Fruit fly (Drosophila melanogaster): Measurements from ENCODE around the gene CG13004.
A peak's percentile ranks its signal among the peaks of the same experiment; 100 is the strongest.

The CG13004 gene

dm6 chrX:16848978-16849377, 13.7 kb upstream of the CG13004 start (continued):
- TF ChIP-seq sisA (GFP tag; IDR thresholded peaks at IDR 0.05) (peak; percentile 41), eve (GFP tag; optimal IDR thresholded peaks at IDR 0.05) (no peak), Meics (GFP tag; optimal IDR thresholded peaks at IDR 0.05) (no peak), pan (optimal IDR thresholded peaks at IDR 0.05) (no peak), pan (GFP tag; optimal IDR thresholded peaks at IDR 0.05 in 1 of 2, IDR thresholded peaks at IDR 0.05 in 1 of 2) (peak in 1 of 2 experiments; percentile 8), CG3847 (GFP tag; IDR thresholded peaks at IDR 0.05) (no peak), Dfd (GFP tag; optimal IDR thresholded peaks at IDR 0.05) (no peak), CG6765 (GFP tag; optimal IDR thresholded peaks at IDR 0.05) (no peak), BtbVII (GFP tag; optimal IDR thresholded peaks at IDR 0.05) (no peak), HmgZ (tag; optimal IDR thresholded peaks at IDR 0.05) (no peak), CG9797 (GFP tag; optimal IDR thresholded peaks at IDR 0.05) (no peak), CG6175 (GFP tag; IDR thresholded peaks at IDR 0.05) (no peak), CG6254 (GFP tag; optimal IDR thresholded peaks at IDR 0.05) (peak; percentile 18), CG2199 (GFP tag; IDR thresholded peaks at IDR 0.05) (no peak), CG2129 (GFP tag; IDR thresholded peaks at IDR 0.05; ENCODE audit: partially characterized antibody) (no peak), Dll (GFP tag; IDR thresholded peaks at IDR 0.05; ENCODE audit: partially characterized antibody) (no peak), HLH4C (GFP tag; IDR thresholded peaks at IDR 0.05; ENCODE audit: partially characterized antibody) (no peak), cwo (GFP tag; optimal IDR thresholded peaks at IDR 0.05) (no peak), schlank (tag; optimal IDR thresholded peaks at IDR 0.05) (no peak), CG11456 (GFP tag; IDR thresholded peaks at IDR 0.05) (no peak), zfh1 (GFP tag; IDR thresholded peaks at IDR 0.05) (0 out of 3 replicates have a peak, but pooled peaks have one; percentile 49), HLH3B (GFP tag; IDR thresholded peaks at IDR 0.05) (peak; percentile 54), CG4617 (GFP tag; optimal IDR thresholded peaks at IDR 0.05; ENCODE audit: borderline replicate concordance) (no peak), tx (GFP tag; optimal IDR thresholded peaks at IDR 0.05) (no peak), Oli (tag; optimal IDR thresholded peaks at IDR 0.05) (no peak), CG12236 (GFP tag; optimal IDR thresholded peaks at IDR 0.05) (no peak), CG9876 (GFP tag; optimal IDR thresholded peaks at IDR 0.05) (no peak), Sox100B (GFP tag; optimal IDR thresholded peaks at IDR 0.05) (peak; percentile 7), tap (tag; optimal IDR thresholded peaks at IDR 0.05) (no peak), CG8089 (GFP tag; optimal IDR thresholded peaks at IDR 0.05) (no peak), Hey (tag; optimal IDR thresholded peaks at IDR 0.05) (no peak), D (optimal IDR thresholded peaks at IDR 0.05) (no peak), D (GFP tag; optimal IDR thresholded peaks at IDR 0.05) (peak; percentile 5), CG32767 (GFP tag; IDR thresholded peaks at IDR 0.05) (no peak), CG6272 (GFP tag; IDR thresholded peaks at IDR 0.05) (no peak), B-H2 (GFP tag; optimal IDR thresholded peaks at IDR 0.05) (no peak), CG15073 (GFP tag; optimal IDR thresholded peaks at IDR 0.05) (no peak), Lhr (GFP tag; optimal IDR thresholded peaks at IDR 0.05) (no peak), Max (GFP tag; optimal IDR thresholded peaks at IDR 0.05) (no peak), CG2712 (tag; optimal IDR thresholded peaks at IDR 0.05) (peak; percentile 16), Hand (GFP tag; optimal IDR thresholded peaks at IDR 0.05) (no peak), CG12299 (tag; optimal IDR thresholded peaks at IDR 0.05) (no peak), Chrac-16 (GFP tag; optimal IDR thresholded peaks at IDR 0.05) (no peak), exex (tag; optimal IDR thresholded peaks at IDR 0.05) (no peak), Hr78 (GFP tag; optimal IDR thresholded peaks at IDR 0.05) (no peak), CG3065 (GFP tag; optimal IDR thresholded peaks at IDR 0.05) (no peak), HLHmδ (GFP tag; optimal IDR thresholded peaks at IDR 0.05) (no peak), CG11085 (GFP tag; IDR thresholded peaks at IDR 0.05) (no peak), CG10267 (tag; optimal IDR thresholded peaks at IDR 0.05) (peak; percentile 8), CG11696 (GFP tag; IDR thresholded peaks at IDR 0.05) (no peak), CG2875 (GFP tag; optimal IDR thresholded peaks at IDR 0.05) (no peak), Dp (GFP tag; optimal IDR thresholded peaks at IDR 0.05) (no peak)

All from whole organism, embryonic.